Fruit fly (Drosophila melanogaster): ENCODE measurements around the gene Mgat4b.

DNA sequence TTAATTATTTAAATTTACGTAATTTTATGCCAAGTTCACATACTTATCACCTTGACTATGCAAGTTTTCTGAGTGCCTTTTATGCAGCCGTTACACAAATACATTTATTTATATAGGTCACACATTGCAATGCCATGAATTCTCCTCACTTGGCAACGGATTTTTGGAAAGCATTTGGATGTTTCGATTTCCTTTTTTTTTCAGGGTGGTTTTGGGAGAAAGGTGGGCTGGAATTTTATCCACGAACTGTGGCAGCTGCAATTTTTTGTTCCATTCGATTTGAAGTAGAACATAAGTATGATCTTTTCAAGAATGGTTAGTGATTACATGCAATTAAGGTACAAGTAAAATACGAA is 12.8 kb upstream of the Mgat4b start:
- no peak for TF ChIP-seq Mnt (GFP tag; optimal IDR thresholded peaks at IDR 0.05)
- TF ChIP-seq kay (GFP tag; ENCODE audit: borderline replicate concordance): peak; percentile 66
- no peak for TF ChIP-seq toe (GFP tag; optimal IDR thresholded peaks at IDR 0.05)
- no peak for TF ChIP-seq Clk (GFP tag; optimal IDR thresholded peaks at IDR 0.05)
- TF ChIP-seq ovo (GFP tag; optimal IDR thresholded peaks at IDR 0.05): no peak
- TF ChIP-seq CG14711 (tag; optimal IDR thresholded peaks at IDR 0.05): no peak
- no peak for TF ChIP-seq Hr96 (GFP tag; optimal IDR thresholded peaks at IDR 0.05)
- TF ChIP-seq CG5204 (GFP tag; optimal IDR thresholded peaks at IDR 0.05): no peak
